Worm (Caenorhabditis elegans) whole organism, L2 larva: ENCODE measurements around the gene cest-19.

Source experiments
- C34F6.9 ChIP-seq: fragments of 150-350 bp; optimal IDR thresholded peaks from 2 replicates; lab custom pipeline; 2014; ENCODE audit warnings: missing biosample characterization, missing genetic modification characterization
- F13H6.1 ChIP-seq: sonication (generic microtip); optimal IDR thresholded peaks from 2 replicates; lab custom pipeline; 2016; ENCODE audit warnings: missing genetic modification characterization, missing compliant biosample characterization
- R02D3.7 ChIP-seq: fragments of 150-350 bp; optimal IDR thresholded peaks from 2 replicates; lab custom pipeline; 2014; ENCODE audit warnings: missing biosample characterization, missing genetic modification characterization
- Y55F3AM.14 ChIP-seq: fragments of 200-800 bp; sonication (Bioruptor generic); optimal IDR thresholded peaks from 2 replicates; lab custom pipeline; 2018; ENCODE audit warnings: mild to moderate bottlenecking, missing genetic modification characterization, missing compliant biosample characterization
- ZK546.5 ChIP-seq: sonication (generic microtip); optimal IDR thresholded peaks from 2 replicates; lab custom pipeline; 2017; ENCODE audit warnings: missing biosample characterization, missing genetic modification characterization
- alr-1 ChIP-seq: fragments of 150-350 bp; optimal IDR thresholded peaks from 2 replicates; lab custom pipeline; 2014; ENCODE audit warnings: missing biosample characterization, missing genetic modification characterization
- aly-2 ChIP-seq: fragments of 150-350 bp; optimal IDR thresholded peaks from 2 replicates; lab custom pipeline; 2014; ENCODE audit warnings: missing biosample characterization, missing genetic modification characterization
- ama-1 ChIP-seq: fragments of 150-350 bp; optimal IDR thresholded peaks from 2 replicates; lab custom pipeline; 2018; ENCODE audit warnings: inconsistent platforms
- blmp-1 ChIP-seq: sonication (generic microtip); optimal IDR thresholded peaks from 2 replicates; lab custom pipeline; 2017; ENCODE audit warnings: missing genetic modification characterization, mild to moderate bottlenecking, missing compliant biosample characterization, antibody characterized with exemption, moderate library complexity; ENCODE audit not compliant: insufficient read depth
- ceh-82 ChIP-seq: fragments of 150-350 bp; optimal IDR thresholded peaks from 2 replicates; lab custom pipeline; 2014; ENCODE audit warnings: missing biosample characterization, missing genetic modification characterization
- crh-2 ChIP-seq: sonication (generic microtip); optimal IDR thresholded peaks from 2 replicates; lab custom pipeline; 2017; ENCODE audit warnings: missing biosample characterization, missing genetic modification characterization
- dmd-4 ChIP-seq: sonication (generic microtip); optimal IDR thresholded peaks from 2 replicates; lab custom pipeline; 2017; ENCODE audit warnings: missing biosample characterization, missing genetic modification characterization
- egl-27 ChIP-seq: sonication (generic microtip); optimal IDR thresholded peaks from 3 replicates; lab custom pipeline; 2017; ENCODE audit warnings: missing biosample characterization, missing genetic modification reagents, missing genetic modification characterization
- elt-1 ChIP-seq: fragments of 150-350 bp; optimal IDR thresholded peaks from 2 replicates; lab custom pipeline; 2014; ENCODE audit warnings: missing biosample characterization, missing genetic modification characterization
- fos-1 ChIP-seq: fragments of 150-350 bp; optimal IDR thresholded peaks from 2 replicates; lab custom pipeline; 2014; ENCODE audit warnings: missing biosample characterization, missing genetic modification characterization
- gmeb-1 ChIP-seq: fragments of 150-350 bp; optimal IDR thresholded peaks from 2 replicates; lab custom pipeline; 2014; ENCODE audit warnings: missing biosample characterization, missing genetic modification characterization
- lin-11 ChIP-seq: fragments of 150-350 bp; sonication (generic microtip); optimal IDR thresholded peaks from 2 replicates; lab custom pipeline; 2014; ENCODE audit warnings: missing biosample characterization, missing genetic modification characterization, inconsistent platforms, mixed read lengths
- lin-13 ChIP-seq: fragments of 150-350 bp; optimal IDR thresholded peaks from 2 replicates; lab custom pipeline; 2014; ENCODE audit warnings: missing biosample characterization, missing genetic modification reagents, missing genetic modification characterization
- lsy-2 ChIP-seq, 2 experiments: fragments of 150-350 bp in 1 of 2; sonication (generic microtip) in 1 of 2; optimal IDR thresholded peaks; 2 replicates each; lab custom pipeline; 2014 to 2017; ENCODE audit warnings: missing biosample characterization in 2 of 2, missing genetic modification characterization in 2 of 2
- mab-5 ChIP-seq: fragments of 150-350 bp; optimal IDR thresholded peaks from 2 replicates; lab custom pipeline; 2014; ENCODE audit warnings: missing biosample characterization, missing genetic modification characterization
- mbf-1 ChIP-seq: sonication (generic microtip); optimal IDR thresholded peaks from 2 replicates; lab custom pipeline; 2017; ENCODE audit warnings: missing biosample characterization, missing genetic modification characterization
- mdl-1 ChIP-seq, 2 experiments: fragments of 150-350 bp in 1 of 2; sonication (generic microtip) in 1 of 2; optimal IDR thresholded peaks; 2 replicates each; lab custom pipeline; 2017; ENCODE audit warnings: missing biosample characterization in 2 of 2, missing genetic modification characterization in 2 of 2
- nhr-10 ChIP-seq: sonication (generic microtip); optimal IDR thresholded peaks from 2 replicates; lab custom pipeline; 2017; ENCODE audit warnings: missing biosample characterization, missing genetic modification characterization
- nhr-11 ChIP-seq: fragments of 150-350 bp; optimal IDR thresholded peaks from 2 replicates; lab custom pipeline; 2014; ENCODE audit warnings: missing biosample characterization, missing genetic modification characterization
- nhr-12 ChIP-seq: fragments of 150-350 bp; optimal IDR thresholded peaks from 2 replicates; lab custom pipeline; 2014; ENCODE audit warnings: missing biosample characterization, missing genetic modification characterization
- nhr-129 ChIP-seq: fragments of 150-350 bp; optimal IDR thresholded peaks from 2 replicates; lab custom pipeline; 2014; ENCODE audit warnings: missing biosample characterization, missing genetic modification characterization
- nhr-21 ChIP-seq: fragments of 150-350 bp; optimal IDR thresholded peaks from 2 replicates; lab custom pipeline; 2014; ENCODE audit warnings: missing biosample characterization, missing genetic modification characterization
- nhr-237 ChIP-seq: fragments of 150-350 bp; optimal IDR thresholded peaks from 2 replicates; lab custom pipeline; 2014; ENCODE audit warnings: missing biosample characterization, missing genetic modification characterization
- nhr-25 ChIP-seq: fragments of 150-350 bp; sonication (generic microtip); optimal IDR thresholded peaks from 3 replicates; lab custom pipeline; 2014; ENCODE audit warnings: missing biosample characterization, missing genetic modification characterization
- nhr-6 ChIP-seq: fragments of 150-350 bp; optimal IDR thresholded peaks from 2 replicates; lab custom pipeline; 2014; ENCODE audit warnings: missing biosample characterization, missing genetic modification characterization
- nhr-77 ChIP-seq: fragments of 150-350 bp; optimal IDR thresholded peaks from 2 replicates; lab custom pipeline; 2014; ENCODE audit warnings: missing biosample characterization, missing genetic modification characterization
- peb-1 ChIP-seq: fragments of 150-350 bp; optimal IDR thresholded peaks from 2 replicates; lab custom pipeline; 2014; ENCODE audit warnings: missing biosample characterization, missing genetic modification characterization
- sem-4 ChIP-seq: fragments of 150-350 bp; optimal IDR thresholded peaks from 2 replicates; lab custom pipeline; 2014; ENCODE audit warnings: missing biosample characterization, missing genetic modification reagents, missing genetic modification characterization
- skn-1 ChIP-seq: sonication (generic microtip); optimal IDR thresholded peaks from 2 replicates; lab custom pipeline; 2017; ENCODE audit warnings: missing biosample characterization, missing genetic modification characterization
- sma-3 ChIP-seq: sonication (generic microtip); optimal IDR thresholded peaks from 2 replicates; lab custom pipeline; 2016; ENCODE audit warnings: missing genetic modification reagents, missing genetic modification characterization, missing compliant biosample characterization
- sma-9 ChIP-seq, 2 experiments: fragments of 150-350 bp in 1 of 2; sonication (generic microtip) in 1 of 2; optimal IDR thresholded peaks; 2 replicates each; lab custom pipeline; 2014 to 2016; ENCODE audit warnings: missing genetic modification characterization in 2 of 2, mild to moderate bottlenecking in 1 of 2, missing biosample characterization in 1 of 2, missing compliant biosample characterization in 1 of 2, missing genetic modification reagents in 1 of 2, moderate library complexity in 1 of 2
- snpc-4 ChIP-seq: fragments of 150-350 bp; optimal IDR thresholded peaks from 2 replicates; lab custom pipeline; 2014; ENCODE audit warnings: missing biosample characterization, missing genetic modification characterization
- unc-39 ChIP-seq: fragments of 150-350 bp; optimal IDR thresholded peaks from 2 replicates; lab custom pipeline; 2014; ENCODE audit warnings: missing biosample characterization, missing genetic modification characterization
- unc-62 ChIP-seq: fragments of 150-350 bp; optimal IDR thresholded peaks from 2 replicates; lab custom pipeline; 2014; ENCODE audit warnings: missing biosample characterization, missing genetic modification reagents, missing genetic modification characterization
- zag-1 ChIP-seq: fragments of 150-350 bp; optimal IDR thresholded peaks from 2 replicates; lab custom pipeline; 2014; ENCODE audit warnings: missing biosample characterization, missing genetic modification characterization
- ztf-1 ChIP-seq: fragments of 200-800 bp; sonication (Bioruptor generic); conservative IDR thresholded peaks from 2 replicates; pipeline ENCODE4 v1.3.6; 2022; ENCODE audit warnings: missing genetic modification characterization, missing compliant biosample characterization
- ztf-11 ChIP-seq: sonication (generic microtip); optimal IDR thresholded peaks from 2 replicates; lab custom pipeline; 2017; ENCODE audit warnings: missing biosample characterization, missing genetic modification characterization

The cest-19 gene

ce11 chrX:7035937-7036336, at the start of gene cest-19:
Gene cest-19 (minus strand): TSS chrX:7036037.
- TF ChIP-seq F13H6.1 (tag; lab: Kevin White, UChicago): no peak
- TF ChIP-seq alr-1 (tag; lab: Kevin White, UChicago): no peak
- TF ChIP-seq, all 48 proteins: peak for 0

ce11 chrX:7085067-7085466, 49.2 kb upstream of the cest-19 start, which contains the start of gene Y1B5A.1:
Gene Y1B5A.1 (plus strand): TSS chrX:7085367.
- no peak for TF ChIP-seq unc-62 (GFP tag; lab: Kevin White, UChicago)
- TF ChIP-seq crh-2 (tag; lab: Kevin White, UChicago): no peak
- TF ChIP-seq sma-3 (GFP tag; lab: Kevin White, UChicago): no peak
- no peak for TF ChIP-seq nhr-10
- no peak for TF ChIP-seq C34F6.9 (tag; lab: Kevin White, UChicago)
- TF ChIP-seq mbf-1: no peak
- TF ChIP-seq nhr-237: no peak
- TF ChIP-seq Y55F3AM.14: no peak
- no peak for TF ChIP-seq sma-9 (GFP tag; optimal IDR thresholded peaks at IDR 0.05; lab: Kevin White, UChicago)
- TF ChIP-seq sma-9 (tag; optimal IDR thresholded peaks at IDR 0.05; lab: Kevin White, UChicago): no peak
- TF ChIP-seq nhr-21 (tag; lab: Kevin White, UChicago): no peak
- TF ChIP-seq nhr-77 (tag; lab: Kevin White, UChicago): no peak
- no peak for TF ChIP-seq lin-13

ce11 chrX:7076485-7076884, 40.6 kb upstream of the cest-19 start:
- peak; percentile 60 for TF ChIP-seq nhr-129
- TF ChIP-seq C34F6.9 (tag; lab: Kevin White, UChicago): peak; percentile 26
- no peak for TF ChIP-seq elt-1
- no peak for TF ChIP-seq crh-2 (tag; lab: Kevin White, UChicago)
- no peak for TF ChIP-seq ama-1 (lab: Kevin White, UChicago)
- no peak for TF ChIP-seq Y55F3AM.14
- no peak for TF ChIP-seq nhr-21 (tag; lab: Kevin White, UChicago)
- no peak for TF ChIP-seq zag-1

ce11 chrX:7075250-7075649, 39.4 kb upstream of the cest-19 start, which contains the start of gene B0403.6:
Gene B0403.6 (minus strand): TSS chrX:7075350.
- TF ChIP-seq ama-1 (lab: Kevin White, UChicago) (no peak), blmp-1 (no peak), unc-62 (GFP tag; lab: Kevin White, UChicago) (no peak), sem-4 (tag; lab: Kevin White, UChicago) (no peak), lin-11 (no peak), nhr-11 (tag; lab: Kevin White, UChicago) (no peak), nhr-12 (tag; lab: Kevin White, UChicago) (no peak)

- peak; percentile 43 for TF ChIP-seq snpc-4 (tag; lab: Kevin White, UChicago)
- TF ChIP-seq unc-39: no peak
- peak; percentile 91 for TF ChIP-seq sma-9 (GFP tag; optimal IDR thresholded peaks at IDR 0.05; lab: Kevin White, UChicago)
- TF ChIP-seq sma-9 (tag; optimal IDR thresholded peaks at IDR 0.05; lab: Kevin White, UChicago): no peak
- TF ChIP-seq nhr-237: no peak
- TF ChIP-seq fos-1 (tag; lab: Kevin White, UChicago): peak; percentile 93
- no peak for TF ChIP-seq skn-1
- TF ChIP-seq gmeb-1 (tag; lab: Kevin White, UChicago): peak; percentile 84
- peak; percentile 95 for TF ChIP-seq sma-3 (GFP tag; lab: Kevin White, UChicago)
- no peak for TF ChIP-seq peb-1 (tag; lab: Kevin White, UChicago)
- TF ChIP-seq mdl-1 (tag; optimal IDR thresholded peaks at IDR 0.05; lab: Kevin White, UChicago): peak; percentile 24 to 78
- peak; percentile 44 for TF ChIP-seq nhr-77 (tag; lab: Kevin White, UChicago)
- TF ChIP-seq dmd-4 (tag; lab: Kevin White, UChicago): no peak
- TF ChIP-seq nhr-11 (tag; lab: Kevin White, UChicago): no peak
- peak; percentile 90 for TF ChIP-seq F13H6.1 (tag; lab: Kevin White, UChicago)
- TF ChIP-seq unc-62 (GFP tag; lab: Kevin White, UChicago): no peak
- peak; percentile 92 for TF ChIP-seq nhr-129
- TF ChIP-seq lin-11: peak; percentile 90
- TF ChIP-seq ama-1 (lab: Kevin White, UChicago): no peak
- peak; percentile 2 for TF ChIP-seq R02D3.7 (tag; lab: Kevin White, UChicago)
- no peak for TF ChIP-seq mbf-1
- TF ChIP-seq zag-1: peak; percentile 54
- TF ChIP-seq ztf-11 (tag; lab: Kevin White, UChicago): no peak
- TF ChIP-seq crh-2 (tag; lab: Kevin White, UChicago): peak; percentile 99
- TF ChIP-seq lin-13: peak; percentile 93
- TF ChIP-seq ceh-82: peak; percentile 60
- peak; percentile 62 for TF ChIP-seq egl-27
- no peak for TF ChIP-seq nhr-12 (tag; lab: Kevin White, UChicago)
- peak; percentile 79 for TF ChIP-seq sem-4 (tag; lab: Kevin White, UChicago)
- TF ChIP-seq aly-2 (tag; lab: Kevin White, UChicago): no peak
- TF ChIP-seq lsy-2 (tag; optimal IDR thresholded peaks at IDR 0.05; lab: Kevin White, UChicago): peak; percentile 78 to 92
- peak; percentile 75 for TF ChIP-seq mab-5 (tag; lab: Kevin White, UChicago)
- peak; percentile 50 for TF ChIP-seq nhr-10
- TF ChIP-seq blmp-1: peak; percentile 45
- TF ChIP-seq ZK546.5 (tag; lab: Kevin White, UChicago): peak; percentile 17
- TF ChIP-seq nhr-25 (tag; lab: Kevin White, UChicago): peak; percentile 90
- TF ChIP-seq ztf-1: no peak
- TF ChIP-seq nhr-6 (tag; lab: Kevin White, UChicago): peak; percentile 66
- peak; percentile 59 for TF ChIP-seq Y55F3AM.14
- peak; percentile 85 for TF ChIP-seq nhr-21 (tag; lab: Kevin White, UChicago)
Measured at ce11 chrX:7068400-7068799, 32.6 kb upstream of the cest-19 start, which contains the start of gene pdi-6. Gene pdi-6 (minus strand): TSS chrX:7068563.
